Fruit fly (Drosophila melanogaster): Measurements from ENCODE around the gene NTPase.
A peak's percentile ranks its signal among the peaks of the same experiment; 100 is the strongest.

- TF ChIP-seq Myc (optimal IDR thresholded peaks at IDR 0.05) (no peak), foxo (GFP tag; optimal IDR thresholded peaks at IDR 0.05) (peak in 1 of 2 experiments; percentile 32), psq (GFP tag; optimal IDR thresholded peaks at IDR 0.05) (no peak), OdsH (GFP tag; optimal IDR thresholded peaks at IDR 0.05) (no peak)
Observed at dm6 chr2L:2886613-2887537, 1.2 kb upstream of the NTPase start.
